Worm (Caenorhabditis elegans) whole organism, L1 larva: ENCODE data around the gene fbxb-71.

Experiments
- C34B4.2 ChIP-seq: sonication (generic microtip); optimal IDR thresholded peaks from 2 replicates; lab custom pipeline; 2017; ENCODE audit warnings: mild to moderate bottlenecking, missing genetic modification characterization, missing compliant biosample characterization
- aly-2 ChIP-seq: fragments of 150-350 bp; optimal IDR thresholded peaks from 2 replicates; lab custom pipeline; 2014; ENCODE audit warnings: missing biosample characterization, missing genetic modification characterization
- blmp-1 ChIP-seq: fragments of 150-350 bp; optimal IDR thresholded peaks from 2 replicates; lab custom pipeline; 2014; ENCODE audit warnings: missing biosample characterization, missing genetic modification characterization
- ceh-82 ChIP-seq, 3 experiments: fragments of 150-350 bp in 1 of 3; sonication (generic microtip) in 2 of 3; optimal IDR thresholded peaks; 2 replicates each; lab custom pipeline; 2014 to 2017; ENCODE audit warnings: missing biosample characterization in 3 of 3, missing genetic modification characterization in 3 of 3
- elt-2 ChIP-seq: sonication (generic microtip); optimal IDR thresholded peaks from 2 replicates; lab custom pipeline; 2016; ENCODE audit warnings: missing genetic modification characterization, mild to moderate bottlenecking, inconsistent platforms, missing compliant biosample characterization, missing genetic modification reagents
- mdl-1 ChIP-seq, 2 experiments: fragments of 150-350 bp; optimal IDR thresholded peaks; 2 replicates each; lab custom pipeline; 2014 to 2017; ENCODE audit warnings: missing biosample characterization in 2 of 2, missing genetic modification characterization in 2 of 2, inconsistent platforms in 1 of 2
- sox-4 ChIP-seq: sonication (generic microtip); optimal IDR thresholded peaks from 2 replicates; lab custom pipeline; 2016; ENCODE audit warnings: missing genetic modification characterization, missing compliant biosample characterization
- sup-37 ChIP-seq: fragments of 200-800 bp; sonication (Bioruptor generic); optimal IDR thresholded peaks from 2 replicates; lab custom pipeline; 2018; ENCODE audit warnings: mild to moderate bottlenecking, missing genetic modification characterization, missing compliant biosample characterization
- unc-62 ChIP-seq: fragments of 150-350 bp; optimal IDR thresholded peaks from 2 replicates; lab custom pipeline; 2014; ENCODE audit warnings: missing biosample characterization, missing genetic modification reagents, missing genetic modification characterization
- zag-1 ChIP-seq: fragments of 150-350 bp; optimal IDR thresholded peaks from 2 replicates; lab custom pipeline; 2014; ENCODE audit warnings: missing biosample characterization, missing genetic modification characterization

DNA sequence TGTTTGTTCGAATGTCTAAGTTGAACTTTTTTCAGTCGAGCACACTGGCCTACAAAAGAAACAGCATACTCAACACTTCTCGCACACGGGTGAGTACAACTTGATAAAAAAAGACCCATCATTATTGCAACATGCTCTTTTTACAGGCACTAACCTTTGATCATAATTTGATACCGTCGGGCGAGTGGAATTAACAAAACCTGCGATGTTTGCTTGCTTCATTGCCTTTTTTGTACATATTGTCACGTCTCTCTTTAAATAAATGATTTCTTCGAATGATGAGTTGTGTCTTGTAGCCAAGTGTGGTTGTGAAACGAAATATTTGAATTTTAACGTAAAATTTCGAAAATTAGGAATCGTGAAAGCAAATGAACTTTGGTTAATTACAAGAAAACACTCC is 22.7 kb downstream of the fbxb-71 start:
- TF ChIP-seq unc-62 (GFP tag; lab: Kevin White, UChicago) (no peak), sox-4 (tag; lab: Kevin White, UChicago) (no peak), C34B4.2 (no peak), ceh-82 (tag; optimal IDR thresholded peaks at IDR 0.05; lab: Kevin White, UChicago) (no peak), mdl-1 (tag; optimal IDR thresholded peaks at IDR 0.05; lab: Kevin White, UChicago) (peak in 1 of 2 experiments; percentile 3), sup-37 (no peak), blmp-1 (tag; lab: Kevin White, UChicago) (no peak), aly-2 (tag; lab: Kevin White, UChicago) (no peak), elt-2 (tag; lab: Kevin White, UChicago) (peak; percentile 80), zag-1 (no peak)
